Fruit fly (Drosophila melanogaster) whole organism, embryonic: ENCODE measurements around the gene rno.
A peak's percentile ranks its signal among the peaks of the same experiment; 100 is the strongest.

Experiments used
- Ada2b ChIP-seq: fragments of 200-800 bp; sonication (Bioruptor generic); IDR thresholded peaks from 2 replicates; pipeline ENCODE4 v1.3.6; 2022; ENCODE audit warnings: missing biosample characterization, missing genetic modification characterization
- Atf-2 ChIP-seq: fragments of 200-800 bp; sonication (Bioruptor generic); optimal IDR thresholded peaks from 2 replicates; lab custom pipeline; 2016; ENCODE audit warnings: missing biosample characterization, missing genetic modification characterization
- Awh ChIP-seq: fragments of 200-800 bp; sonication (Bioruptor generic); IDR thresholded peaks from 2 replicates; pipeline ENCODE4, ENCODE4 v1.3.6; 2022; ENCODE audit warnings: missing biosample characterization, missing genetic modification characterization
- BtbVII ChIP-seq: fragments of 200-800 bp; sonication (Bioruptor generic); optimal IDR thresholded peaks from 3 replicates; lab custom pipeline; 2017; ENCODE audit warnings: missing biosample characterization, mild to moderate bottlenecking, missing genetic modification characterization
- C15 ChIP-seq: fragments of 200-800 bp; sonication (Bioruptor generic); IDR thresholded peaks from 3 replicates; pipeline ENCODE4 v1.3.6; 2022; ENCODE audit warnings: missing biosample characterization, missing genetic modification characterization
- CG10431 ChIP-seq: fragments of 200-800 bp; sonication (Bioruptor generic); optimal IDR thresholded peaks from 3 replicates; lab custom pipeline; 2018; ENCODE audit warnings: missing biosample characterization, mild to moderate bottlenecking, missing genetic modification characterization
- CG11085 ChIP-seq: fragments of 200-800 bp; sonication (Bioruptor generic); IDR thresholded peaks from 2 replicates; pipeline ENCODE4 v1.3.6; 2022; ENCODE audit warnings: missing biosample characterization, missing genetic modification characterization
- CG11247 ChIP-seq: fragments of 200-800 bp; sonication (Bioruptor generic); IDR thresholded peaks from 2 replicates; pipeline ENCODE4 v1.3.6; 2022; ENCODE audit warnings: missing biosample characterization, missing genetic modification characterization
- CG12299 ChIP-seq: fragments of 200-800 bp; sonication (Bioruptor generic); optimal IDR thresholded peaks from 2 replicates; lab custom pipeline; 2018; ENCODE audit warnings: missing biosample characterization, mild to moderate bottlenecking, missing genetic modification characterization
- CG12744 ChIP-seq: fragments of 200-800 bp; sonication (Bioruptor generic); optimal IDR thresholded peaks from 2 replicates; lab custom pipeline; 2016; ENCODE audit warnings: missing biosample characterization, missing genetic modification characterization
- CG12769 ChIP-seq: fragments of 200-800 bp; sonication (Bioruptor generic); optimal IDR thresholded peaks from 2 replicates; lab custom pipeline; 2019; ENCODE audit warnings: missing biosample characterization, mild to moderate bottlenecking, missing genetic modification characterization, moderate library complexity
- CG13123 ChIP-seq: fragments of 200-800 bp; sonication (Bioruptor generic); optimal IDR thresholded peaks from 2 replicates; lab custom pipeline; 2016; ENCODE audit warnings: missing biosample characterization, missing genetic modification characterization
- CG14441 ChIP-seq: fragments of 200-800 bp; sonication (Bioruptor generic); IDR thresholded peaks from 2 replicates; pipeline ENCODE4 v1.3.6; 2022; ENCODE audit warnings: missing biosample characterization, missing genetic modification characterization
- CG15479 ChIP-seq: fragments of 200-800 bp; sonication (Bioruptor generic); optimal IDR thresholded peaks from 3 replicates; lab custom pipeline; 2019; ENCODE audit warnings: missing biosample characterization, mild to moderate bottlenecking, missing genetic modification characterization, moderate library complexity
- CG1602 ChIP-seq: fragments of 200-800 bp; sonication (Bioruptor generic); optimal IDR thresholded peaks from 3 replicates; lab custom pipeline; 2016; ENCODE audit warnings: missing biosample characterization, missing genetic modification characterization
- CG1603 ChIP-seq: fragments of 200-800 bp; sonication (Bioruptor generic); optimal IDR thresholded peaks from 2 replicates; lab custom pipeline; 2019; ENCODE audit warnings: missing biosample characterization, mild to moderate bottlenecking, missing genetic modification characterization, moderate library complexity
- CG17328 ChIP-seq: fragments of 200-800 bp; sonication (Bioruptor generic); IDR thresholded peaks from 2 replicates; pipeline ENCODE4 v1.3.6; 2022; ENCODE audit warnings: missing biosample characterization, missing genetic modification characterization
- CG18011 ChIP-seq: fragments of 200-800 bp; sonication (Bioruptor generic); optimal IDR thresholded peaks from 2 replicates; lab custom pipeline; 2017; ENCODE audit warnings: missing biosample characterization, missing genetic modification characterization, mild to moderate bottlenecking, moderate library complexity, missing genotype
- CG18599 ChIP-seq: fragments of 200-800 bp; sonication (Bioruptor generic); optimal IDR thresholded peaks from 3 replicates; lab custom pipeline; 2017; ENCODE audit warnings: missing biosample characterization, missing genetic modification characterization, mild to moderate bottlenecking, moderate library complexity, missing genetic modification reagents
- CG3163 ChIP-seq: fragments of 200-800 bp; sonication (Bioruptor generic); optimal IDR thresholded peaks from 3 replicates; lab custom pipeline; 2016; ENCODE audit warnings: missing biosample characterization, missing genetic modification characterization
- CG4282 ChIP-seq: fragments of 200-800 bp; sonication (Bioruptor generic); optimal IDR thresholded peaks from 2 replicates; lab custom pipeline; 2016; ENCODE audit warnings: missing biosample characterization, missing genetic modification characterization
- CG8388 ChIP-seq: fragments of 200-800 bp; sonication (Bioruptor generic); optimal IDR thresholded peaks from 2 replicates; lab custom pipeline; 2019; ENCODE audit warnings: missing biosample characterization, mild to moderate bottlenecking, missing genetic modification characterization, moderate library complexity
- CG9437 ChIP-seq: fragments of 200-800 bp; sonication (Bioruptor generic); optimal IDR thresholded peaks from 2 replicates; lab custom pipeline; 2018; ENCODE audit warnings: missing biosample characterization, mild to moderate bottlenecking, missing genetic modification characterization
- Chrac-16 ChIP-seq: fragments of 200-800 bp; sonication (Bioruptor generic); optimal IDR thresholded peaks from 3 replicates; lab custom pipeline; 2016; ENCODE audit warnings: missing biosample characterization, missing genetic modification characterization
- Dad ChIP-seq: fragments of 200-800 bp; sonication (Bioruptor generic); optimal IDR thresholded peaks from 3 replicates; lab custom pipeline; 2016; ENCODE audit warnings: missing biosample characterization, missing genetic modification characterization
- Dll ChIP-seq: fragments of 200-800 bp; sonication (Bioruptor generic); IDR thresholded peaks from 4 replicates; pipeline ENCODE4 v1.3.6; 2022; ENCODE audit warnings: missing biosample characterization, missing genetic modification characterization; ENCODE audit not compliant: partially characterized antibody
- Dp ChIP-seq: fragments of 200-800 bp; sonication (Bioruptor generic); optimal IDR thresholded peaks from 2 replicates; lab custom pipeline; 2018; ENCODE audit warnings: missing biosample characterization, mild to moderate bottlenecking, missing genetic modification characterization, moderate library complexity
- H2.0 ChIP-seq: fragments of 200-800 bp; sonication (Bioruptor generic); IDR thresholded peaks from 2 replicates; pipeline ENCODE4 v1.3.6; 2022; ENCODE audit warnings: missing biosample characterization, missing genetic modification characterization
- HmgD ChIP-seq: fragments of 200-800 bp; sonication (Bioruptor generic); optimal IDR thresholded peaks from 3 replicates; lab custom pipeline; 2016; ENCODE audit warnings: missing biosample characterization, missing genetic modification characterization
- Hr3 ChIP-seq: fragments of 200-800 bp; sonication (Bioruptor generic); optimal IDR thresholded peaks from 3 replicates; lab custom pipeline; 2016; ENCODE audit warnings: missing biosample characterization, missing genetic modification characterization
- PHDP ChIP-seq: fragments of 200-800 bp; sonication (Bioruptor generic); optimal IDR thresholded peaks from 3 replicates; lab custom pipeline; 2018; ENCODE audit warnings: missing biosample characterization, mild to moderate bottlenecking, missing genetic modification characterization, moderate library complexity
- Vsx1 ChIP-seq: fragments of 200-800 bp; sonication (Bioruptor generic); optimal IDR thresholded peaks from 2 replicates; lab custom pipeline; 2017; ENCODE audit warnings: missing biosample characterization, mild to moderate bottlenecking, missing genetic modification characterization, missing genetic modification reagents
- cato ChIP-seq: fragments of 200-800 bp; sonication (Bioruptor generic); optimal IDR thresholded peaks from 2 replicates; lab custom pipeline; 2016; ENCODE audit warnings: missing biosample characterization, missing genetic modification characterization, borderline replicate concordance
- chinmo ChIP-seq: fragments of 200-800 bp; sonication (Bioruptor generic); IDR thresholded peaks from 4 replicates; pipeline ENCODE4 v1.3.6; 2022; ENCODE audit warnings: missing biosample characterization, missing genetic modification characterization; ENCODE audit not compliant: partially characterized antibody
- chm ChIP-seq: fragments of 200-800 bp; sonication (Bioruptor generic); IDR thresholded peaks from 2 replicates; pipeline ENCODE4 v1.3.6; 2022; ENCODE audit warnings: missing biosample characterization, missing genetic modification characterization
- dmrt11E ChIP-seq: fragments of 200-800 bp; sonication (Bioruptor generic); optimal IDR thresholded peaks from 3 replicates; lab custom pipeline; 2018; ENCODE audit warnings: missing biosample characterization, mild to moderate bottlenecking, missing genetic modification characterization, moderate library complexity
- ems ChIP-seq: fragments of 200-800 bp; sonication (Bioruptor generic); optimal IDR thresholded peaks from 3 replicates; lab custom pipeline; 2016; ENCODE audit warnings: missing biosample characterization, missing genetic modification characterization
- fd3F ChIP-seq: fragments of 200-800 bp; sonication (Bioruptor generic); optimal IDR thresholded peaks from 2 replicates; lab custom pipeline; 2018; ENCODE audit warnings: missing biosample characterization, mild to moderate bottlenecking, missing genetic modification characterization, moderate library complexity
- fu2 ChIP-seq: fragments of 200-800 bp; sonication (Bioruptor generic); optimal IDR thresholded peaks from 2 replicates; lab custom pipeline; 2016; ENCODE audit warnings: missing biosample characterization, missing genetic modification characterization
- ind ChIP-seq: fragments of 200-800 bp; sonication (Bioruptor generic); optimal IDR thresholded peaks from 3 replicates; lab custom pipeline; 2016; ENCODE audit warnings: missing biosample characterization, missing genetic modification characterization
- pan ChIP-seq, 4 experiments: fragments of >200 bp in 3 of 4; fragments of 200-800 bp in 1 of 4; sonication (Bioruptor generic) in 1 of 4; optimal IDR thresholded peaks in 3 of 4; IDR thresholded peaks in 1 of 4; 2 replicates each; pipeline versions ENCODE4 v1.3.6 to Lab custom; 2017 to 2022; ENCODE audit warnings: missing biosample characterization in 2 of 4, missing genetic modification characterization in 2 of 4, mixed read lengths in 1 of 4
- schlank ChIP-seq: fragments of 200-800 bp; sonication (Bioruptor generic); optimal IDR thresholded peaks from 2 replicates; lab custom pipeline; 2018; ENCODE audit warnings: missing biosample characterization, mild to moderate bottlenecking, missing genetic modification characterization
- sd ChIP-seq: fragments of 200-800 bp; sonication (Bioruptor generic); optimal IDR thresholded peaks from 3 replicates; lab custom pipeline; 2018; ENCODE audit warnings: missing biosample characterization, mild to moderate bottlenecking, missing genetic modification characterization, moderate library complexity
- sens-2 ChIP-seq: fragments of 200-800 bp; sonication (Bioruptor generic); IDR thresholded peaks from 2 replicates; pipeline ENCODE4 v1.3.6; 2022; ENCODE audit warnings: missing biosample characterization, missing genetic modification characterization
- sima ChIP-seq: fragments of 200-800 bp; sonication (Bioruptor generic); optimal IDR thresholded peaks from 2 replicates; lab custom pipeline; 2016; ENCODE audit warnings: missing biosample characterization, missing genetic modification characterization
- stwl ChIP-seq: fragments of 200-800 bp; sonication (Bioruptor generic); optimal IDR thresholded peaks from 3 replicates; lab custom pipeline; 2018; ENCODE audit warnings: missing biosample characterization, mild to moderate bottlenecking, missing genetic modification characterization, moderate library complexity
- ttk ChIP-seq: fragments of 200-800 bp; sonication (Bioruptor generic); IDR thresholded peaks from 2 replicates; pipeline ENCODE4 v2.1.2; 2022; ENCODE audit warnings: missing biosample characterization, missing genetic modification characterization
- vfl ChIP-seq: fragments of 200-800 bp; sonication (Bioruptor generic); optimal IDR thresholded peaks from 2 replicates; lab custom pipeline; 2016; ENCODE audit warnings: missing biosample characterization, missing genetic modification characterization

The rno gene

dm6 chr3L:139574-140567 is 59.7 kb downstream of the rno start (continued):
- TF ChIP-seq PHDP (tag; lab: Kevin White, UChicago) (no peak), CG14441 (no peak), sd (tag; lab: Kevin White, UChicago) (peak; percentile 42), CG9437 (GFP tag; lab: Kevin White, UChicago) (no peak), CG18011 (peak; percentile 0), Awh (0 out of 2 replicates have a peak, but pooled peaks have one; percentile 40), Vsx1 (GFP tag; lab: Kevin White, UChicago) (no peak), CG12769 (tag; lab: Kevin White, UChicago) (no peak), sima (GFP tag; lab: Kevin White, UChicago) (no peak), ems (no peak), Ada2b (GFP tag; lab: Robert Waterston, UW) (no peak), CG10431 (GFP tag; lab: Kevin White, UChicago) (no peak), Dad (GFP tag; lab: Kevin White, UChicago) (no peak), CG8388 (GFP tag; lab: Kevin White, UChicago) (no peak), CG11085 (GFP tag; lab: Robert Waterston, UW) (no peak), dmrt11E (tag; lab: Kevin White, UChicago) (peak; percentile 14), Dll (GFP tag; lab: Robert Waterston, UW) (no peak), C15 (no peak), CG1602 (GFP tag; lab: Kevin White, UChicago) (no peak), BtbVII (GFP tag; lab: Kevin White, UChicago) (no peak), Dp (GFP tag; lab: Kevin White, UChicago) (no peak), ttk (GFP tag; lab: Robert Waterston, UW) (no peak), schlank (tag; lab: Kevin White, UChicago) (no peak), CG13123 (GFP tag; lab: Kevin White, UChicago) (no peak), CG18599 (GFP tag; lab: Kevin White, UChicago) (no peak), Hr3 (GFP tag; lab: Kevin White, UChicago) (no peak), fd3F (GFP tag; lab: Kevin White, UChicago) (no peak), sens-2 (GFP tag; lab: Robert Waterston, UW) (no peak), CG3163 (GFP tag; lab: Kevin White, UChicago) (no peak), vfl (GFP tag; lab: Kevin White, UChicago) (no peak), chm (GFP tag; lab: Robert Waterston, UW) (no peak), CG17328 (no peak), CG15479 (GFP tag; lab: Kevin White, UChicago) (no peak), CG4282 (GFP tag; lab: Kevin White, UChicago) (no peak), cato (no peak), stwl (tag; lab: Kevin White, UChicago) (peak; percentile 88), pan (optimal IDR thresholded peaks at IDR 0.05; lab: Kevin White, UChicago) (no peak), pan (GFP tag; optimal IDR thresholded peaks at IDR 0.05 in 1 of 2, IDR thresholded peaks at IDR 0.05 in 1 of 2) (no peak), CG12744 (no peak), Chrac-16 (GFP tag; lab: Kevin White, UChicago) (no peak), Atf-2 (GFP tag; lab: Kevin White, UChicago) (no peak), CG12299 (tag; lab: Kevin White, UChicago) (no peak), HmgD (GFP tag; lab: Kevin White, UChicago) (no peak), CG11247 (no peak), fu2 (GFP tag; lab: Kevin White, UChicago) (no peak), CG1603 (tag; lab: Kevin White, UChicago) (no peak), H2.0 (GFP tag; lab: Robert Waterston, UW) (no peak), ind (GFP tag; lab: Kevin White, UChicago) (peak; percentile 8), chinmo (GFP tag; lab: Robert Waterston, UW) (0 out of 4 replicates have a peak, but pooled peaks have one; percentile 14)
